Worm (Caenorhabditis elegans) whole organism, midembryonic: ENCODE results near the gene irg-1.

ENCODE experiments used
- T22C8.4 ChIP-seq: fragments of 200-800 bp; sonication (Bioruptor generic); IDR thresholded peaks from 2 replicates; pipeline ENCODE4 v1.3.6; 2022; ENCODE audit warnings: missing genetic modification characterization, missing compliant biosample characterization
- cog-1 ChIP-seq: sonication (generic microtip); optimal IDR thresholded peaks from 2 replicates; lab custom pipeline; 2016; ENCODE audit warnings: missing genetic modification characterization, missing compliant biosample characterization
- flt-1 ChIP-seq: fragments of 200-800 bp; sonication (Bioruptor generic); IDR thresholded peaks from 2 replicates; pipeline ENCODE4 v1.3.6; 2022; ENCODE audit warnings: missing genetic modification characterization, missing compliant biosample characterization
- klf-2 ChIP-seq: fragments of 200-800 bp; sonication (Bioruptor generic); conservative IDR thresholded peaks from 2 replicates; pipeline ENCODE4 v1.3.6; 2022; ENCODE audit warnings: missing genetic modification reagents, missing genetic modification characterization, missing compliant biosample characterization
- med-1 ChIP-seq: sonication (generic microtip); optimal IDR thresholded peaks from 2 replicates; lab custom pipeline; 2017; ENCODE audit warnings: missing genetic modification characterization, mild to moderate bottlenecking, missing compliant biosample characterization, antibody characterized with exemption, missing genetic modification reagents; ENCODE audit not compliant: insufficient read depth
- ref-1 ChIP-seq: fragments of 200-800 bp; sonication (Bioruptor generic); conservative IDR thresholded peaks from 2 replicates; pipeline ENCODE4 v1.3.6; 2022; ENCODE audit warnings: missing genetic modification reagents, missing genetic modification characterization, missing compliant biosample characterization
- tab-1 ChIP-seq: fragments of 200-800 bp; sonication (Bioruptor generic); IDR thresholded peaks from 2 replicates; pipeline ENCODE4 v1.3.6; 2022; ENCODE audit warnings: missing genetic modification characterization, missing compliant biosample characterization
- ztf-23 ChIP-seq: fragments of 200-800 bp; sonication (Bioruptor generic); IDR thresholded peaks from 2 replicates; pipeline ENCODE4 v1.3.6; 2022; ENCODE audit warnings: missing genetic modification reagents, missing genetic modification characterization, missing compliant biosample characterization
- ztf-29 ChIP-seq: fragments of 200-800 bp; sonication (Bioruptor generic); IDR thresholded peaks from 2 replicates; pipeline ENCODE4 v1.3.6; 2022; ENCODE audit warnings: missing genetic modification reagents, missing genetic modification characterization, missing compliant biosample characterization

The irg-1 gene

DNA sequence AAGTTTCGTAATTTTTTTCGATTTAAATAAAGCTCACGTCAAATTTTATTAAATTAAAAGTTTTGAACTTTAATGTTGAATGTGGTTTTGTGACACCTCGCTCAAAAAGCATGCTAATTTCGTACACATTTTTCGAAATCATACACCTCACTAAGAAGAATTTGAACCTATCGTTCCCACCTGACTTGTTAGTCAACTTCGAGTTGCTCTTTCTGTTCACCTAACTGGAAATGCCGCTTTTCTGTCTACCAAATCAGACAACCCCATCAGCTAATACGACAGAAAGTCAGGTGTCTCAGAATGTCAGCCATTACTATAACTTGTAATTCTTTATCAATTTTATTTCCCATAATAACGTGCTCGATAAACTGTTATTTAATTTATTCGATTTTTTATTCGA is 7.0 kb downstream of the irg-1 start, which contains the start of gene srbc-66:
Gene srbc-66, plus strand, starts transcription at position 301 of the 400 bp plus-strand sequence.
- no peak for TF ChIP-seq klf-2 (GFP tag; lab: Robert Waterston, UW)
- no peak for TF ChIP-seq flt-1 (GFP tag; lab: Robert Waterston, UW)
- no peak for TF ChIP-seq T22C8.4 (GFP tag; lab: Robert Waterston, UW)
- no peak for TF ChIP-seq cog-1 (tag; lab: Kevin White, UChicago)

DNA sequence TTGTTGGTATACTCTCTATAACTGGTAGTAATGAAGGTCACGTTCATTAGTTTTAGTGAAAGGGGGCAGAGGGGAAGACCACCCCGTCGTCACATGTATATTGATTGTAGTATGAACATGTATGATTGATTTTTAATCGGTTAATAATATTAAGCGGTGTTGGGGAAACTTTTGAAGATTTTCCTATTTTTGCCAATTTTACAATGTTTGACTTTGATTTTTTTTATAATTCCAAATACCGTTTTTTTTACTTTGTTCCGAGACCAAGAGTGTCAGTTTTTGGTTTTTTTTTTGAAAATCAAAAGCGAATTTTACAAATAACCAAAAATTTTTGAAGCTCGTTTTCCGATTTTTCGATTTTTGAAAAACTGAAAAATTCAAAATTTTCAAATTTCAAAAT is 11.9 kb downstream of the irg-1 start, which contains the start of gene nhr-221:
Gene nhr-221, minus strand, starts transcription at position 101 of the 400 bp plus-strand sequence.
- TF ChIP-seq med-1 (no peak), T22C8.4 (GFP tag; lab: Robert Waterston, UW) (no peak), cog-1 (tag; lab: Kevin White, UChicago) (no peak), ztf-29 (GFP tag; lab: Robert Waterston, UW) (no peak), flt-1 (GFP tag; lab: Robert Waterston, UW) (no peak)

DNA sequence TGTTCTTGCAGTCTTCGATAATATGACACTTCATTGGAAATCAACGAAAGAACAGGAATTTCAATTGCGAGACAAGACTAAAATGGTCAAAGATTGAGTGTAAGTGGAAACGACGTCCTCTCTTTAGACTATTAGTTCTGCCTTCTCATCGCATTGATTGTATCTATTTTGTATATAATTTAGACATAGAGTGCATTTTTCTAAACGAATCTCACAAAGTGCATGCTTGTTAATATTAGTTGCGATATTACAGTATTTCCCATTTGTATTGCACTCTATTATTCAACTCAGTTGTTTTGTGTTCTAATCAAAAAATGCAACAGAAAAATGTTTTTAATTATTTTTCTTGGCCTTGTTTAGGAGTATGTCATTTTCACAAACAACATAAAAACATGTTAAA is 14.9 kb downstream of the irg-1 start, which contains the start of gene nhr-93:
Gene nhr-93, minus strand, starts transcription at position 101 of the 400 bp plus-strand sequence.
- TF ChIP-seq T22C8.4 (GFP tag; lab: Robert Waterston, UW) = no peak
- TF ChIP-seq ztf-29 (GFP tag; lab: Robert Waterston, UW) = no peak
- TF ChIP-seq cog-1 (tag; lab: Kevin White, UChicago) = no peak
- TF ChIP-seq flt-1 (GFP tag; lab: Robert Waterston, UW) = no peak
- TF ChIP-seq ztf-23 (GFP tag; lab: Robert Waterston, UW) = no peak
- TF ChIP-seq klf-2 (GFP tag; lab: Robert Waterston, UW) = no peak
- TF ChIP-seq med-1 = no peak
- no peak for TF ChIP-seq ref-1 (GFP tag; lab: Robert Waterston, UW)
- no peak for TF ChIP-seq tab-1 (GFP tag; lab: Robert Waterston, UW)

ce11 chrV:3541117-3541516 is 17.7 kb downstream of the irg-1 start, which contains the start of gene srbc-67:
TSS of gene srbc-67 (minus strand) at chrV:3541217.
- TF ChIP-seq flt-1 (GFP tag; lab: Robert Waterston, UW) = no peak
- no peak for TF ChIP-seq ztf-23 (GFP tag; lab: Robert Waterston, UW)
- no peak for TF ChIP-seq T22C8.4 (GFP tag; lab: Robert Waterston, UW)
- no peak for TF ChIP-seq med-1
- TF ChIP-seq tab-1 (GFP tag; lab: Robert Waterston, UW) = no peak
- no peak for TF ChIP-seq cog-1 (tag; lab: Kevin White, UChicago)
- TF ChIP-seq ztf-29 (GFP tag; lab: Robert Waterston, UW) = no peak
- no peak for TF ChIP-seq klf-2 (GFP tag; lab: Robert Waterston, UW)
- no peak for TF ChIP-seq ref-1 (GFP tag; lab: Robert Waterston, UW)

DNA sequence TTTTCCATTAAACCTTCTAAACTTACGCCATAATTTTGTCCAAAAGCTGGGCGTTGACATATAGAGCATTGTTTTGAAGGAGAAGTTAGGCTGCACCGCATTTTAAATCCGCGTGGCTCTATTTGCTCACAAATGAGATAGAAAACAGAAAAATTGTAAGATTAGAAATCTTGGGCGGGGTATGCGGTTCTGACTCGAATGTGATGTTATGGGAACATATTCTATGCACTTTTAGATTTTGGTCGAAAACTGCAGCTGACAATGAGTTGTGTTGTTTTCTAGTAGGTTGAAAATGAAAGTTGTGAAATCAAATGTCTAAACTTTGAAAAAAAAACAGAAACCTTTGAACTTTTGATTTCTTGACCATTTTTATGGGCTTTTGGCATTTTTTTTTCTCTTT is 20.0 kb downstream of the irg-1 start, which contains the start of gene nhr-222:
Gene nhr-222, minus strand, starts transcription at position 101 of the 400 bp plus-strand sequence.
- TF ChIP-seq ref-1 (GFP tag; lab: Robert Waterston, UW) (no peak), ztf-29 (GFP tag; lab: Robert Waterston, UW) (no peak), klf-2 (GFP tag; lab: Robert Waterston, UW) (no peak), flt-1 (GFP tag; lab: Robert Waterston, UW) (no peak), cog-1 (tag; lab: Kevin White, UChicago) (no peak), T22C8.4 (GFP tag; lab: Robert Waterston, UW) (no peak), ztf-23 (GFP tag; lab: Robert Waterston, UW) (no peak)

DNA sequence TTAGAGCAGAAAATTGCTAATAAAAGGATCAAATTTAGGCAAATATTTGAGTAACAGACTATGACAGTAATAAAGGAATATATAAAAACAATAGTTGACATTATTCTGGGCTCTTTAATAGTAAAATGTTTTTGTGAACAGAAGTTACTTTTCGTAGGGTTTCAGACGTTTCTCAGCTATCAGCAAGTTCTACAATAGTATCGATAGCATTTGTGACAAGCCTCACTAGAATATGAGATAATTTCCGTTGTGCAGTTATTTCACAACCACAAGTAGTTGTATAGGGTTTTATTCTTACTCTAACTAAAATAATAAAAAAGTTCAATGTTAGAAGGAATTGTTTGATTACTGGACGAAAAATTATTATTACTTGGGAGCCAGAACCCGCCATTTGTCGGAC is 23.1 kb downstream of the irg-1 start, which contains the start of gene srbc-68:
Gene srbc-68, minus strand, starts transcription at position 101 of the 400 bp plus-strand sequence.
- TF ChIP-seq ztf-23 (GFP tag; lab: Robert Waterston, UW) (no peak), klf-2 (GFP tag; lab: Robert Waterston, UW) (no peak), ref-1 (GFP tag; lab: Robert Waterston, UW) (no peak), med-1 (no peak), tab-1 (GFP tag; lab: Robert Waterston, UW) (no peak), T22C8.4 (GFP tag; lab: Robert Waterston, UW) (no peak), flt-1 (GFP tag; lab: Robert Waterston, UW) (no peak), ztf-29 (GFP tag; lab: Robert Waterston, UW) (no peak)

ce11 chrV:3548798-3549197 is 25.4 kb downstream of the irg-1 start, which contains the start of gene srw-130:
TSS of gene srw-130 (minus strand) at chrV:3548898.
- TF ChIP-seq cog-1 (tag; lab: Kevin White, UChicago) (no peak), klf-2 (GFP tag; lab: Robert Waterston, UW) (no peak), T22C8.4 (GFP tag; lab: Robert Waterston, UW) (no peak), med-1 (no peak), tab-1 (GFP tag; lab: Robert Waterston, UW) (no peak), ref-1 (GFP tag; lab: Robert Waterston, UW) (no peak), ztf-29 (GFP tag; lab: Robert Waterston, UW) (no peak), ztf-23 (GFP tag; lab: Robert Waterston, UW) (no peak), flt-1 (GFP tag; lab: Robert Waterston, UW) (no peak)

DNA sequence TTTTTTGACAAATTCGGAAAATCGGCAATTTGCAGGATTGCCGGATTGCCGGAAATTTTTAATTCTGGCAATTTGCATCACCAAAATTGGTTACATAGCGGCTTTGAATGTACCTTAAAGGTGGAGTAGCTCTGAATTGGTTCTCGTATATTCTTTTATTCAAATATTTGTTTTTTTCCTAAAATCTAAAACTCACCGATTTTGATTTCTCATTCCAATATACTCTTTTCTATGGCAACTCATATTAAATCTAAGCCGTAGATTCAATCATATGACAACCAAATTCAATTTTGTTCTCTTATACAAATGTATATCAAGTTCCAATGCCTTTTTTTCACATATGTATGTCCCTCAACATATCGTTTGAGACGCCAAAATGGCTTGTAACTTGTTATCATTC is 26.2 kb downstream of the irg-1 start, which contains the start of gene sri-21:
Gene sri-21, plus strand, starts transcription at position 301 of the 400 bp plus-strand sequence.
- no peak for TF ChIP-seq T22C8.4 (GFP tag; lab: Robert Waterston, UW)
- no peak for TF ChIP-seq klf-2 (GFP tag; lab: Robert Waterston, UW)
- TF ChIP-seq ztf-29 (GFP tag; lab: Robert Waterston, UW) = no peak
- TF ChIP-seq med-1 = no peak
- TF ChIP-seq tab-1 (GFP tag; lab: Robert Waterston, UW) = no peak
- no peak for TF ChIP-seq flt-1 (GFP tag; lab: Robert Waterston, UW)
- no peak for TF ChIP-seq ztf-23 (GFP tag; lab: Robert Waterston, UW)
- no peak for TF ChIP-seq cog-1 (tag; lab: Kevin White, UChicago)
- no peak for TF ChIP-seq ref-1 (GFP tag; lab: Robert Waterston, UW)

ce11 chrV:3551765-3552164 is 28.4 kb downstream of the irg-1 start, which contains the start of gene grl-28:
TSS of gene grl-28 (minus strand) at chrV:3551865.
- no peak for TF ChIP-seq tab-1 (GFP tag; lab: Robert Waterston, UW)
- no peak for TF ChIP-seq cog-1 (tag; lab: Kevin White, UChicago)
- no peak for TF ChIP-seq ref-1 (GFP tag; lab: Robert Waterston, UW)
- no peak for TF ChIP-seq med-1
- TF ChIP-seq ztf-29 (GFP tag; lab: Robert Waterston, UW) = no peak
- no peak for TF ChIP-seq klf-2 (GFP tag; lab: Robert Waterston, UW)
- TF ChIP-seq ztf-23 (GFP tag; lab: Robert Waterston, UW) = no peak
- TF ChIP-seq flt-1 (GFP tag; lab: Robert Waterston, UW) = no peak
